Fruit fly (Drosophila melanogaster): ENCODE results near the gene fd3F.

Gene fd3F

DNA sequence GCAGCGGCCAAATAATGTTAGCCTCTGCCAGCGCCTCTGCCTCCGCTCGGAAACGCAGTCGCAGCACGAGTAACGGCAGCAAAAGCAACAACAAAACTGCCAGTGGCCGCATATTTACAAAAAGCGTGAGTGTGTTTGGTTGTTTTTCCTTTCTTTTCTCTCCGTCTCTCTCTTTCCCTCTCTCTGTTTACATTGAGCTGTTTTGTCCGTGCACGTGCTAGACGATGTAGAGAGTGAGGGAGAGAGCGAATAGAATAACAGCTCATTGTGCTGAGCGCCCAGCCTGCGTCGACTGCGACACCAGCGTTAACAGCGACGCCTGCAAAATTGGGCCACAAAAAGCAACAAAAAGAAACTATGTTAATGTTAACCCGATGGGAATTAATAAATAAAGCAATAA lies 24.9 kb upstream of the fd3F start:
- peak; percentile 72 for TF ChIP-seq Hnf4 (GFP tag; optimal IDR thresholded peaks at IDR 0.05)
- TF ChIP-seq sv (GFP tag; optimal IDR thresholded peaks at IDR 0.05): no peak
- peak; percentile 80 for TF ChIP-seq rgr (GFP tag; optimal IDR thresholded peaks at IDR 0.05)
- TF ChIP-seq brk (GFP tag; optimal IDR thresholded peaks at IDR 0.05): peak; percentile 29
- peak; percentile 3 for TF ChIP-seq Mio (GFP tag; optimal IDR thresholded peaks at IDR 0.05)
- TF ChIP-seq psq (GFP tag; optimal IDR thresholded peaks at IDR 0.05): peak; percentile 59
- no peak for TF ChIP-seq N (GFP tag; optimal IDR thresholded peaks at IDR 0.05)
- TF ChIP-seq CrebA (GFP tag; optimal IDR thresholded peaks at IDR 0.05; ENCODE audit: borderline replicate concordance): peak; percentile 56
- TF ChIP-seq Jra (GFP tag; optimal IDR thresholded peaks at IDR 0.05): peak; percentile 66
- TF ChIP-seq Hr83 (GFP tag; optimal IDR thresholded peaks at IDR 0.05; ENCODE audit: poor library complexity, severe bottlenecking): peak; percentile 84
- TF ChIP-seq CG9705 (GFP tag; optimal IDR thresholded peaks at IDR 0.05): peak; percentile 34
- TF ChIP-seq foxo (GFP tag; optimal IDR thresholded peaks at IDR 0.05): peak in 1 of 2 experiments; percentile 32
- no peak for TF ChIP-seq dmrt93B (GFP tag; optimal IDR thresholded peaks at IDR 0.05)
- peak; percentile 32 for TF ChIP-seq Rel (GFP tag; optimal IDR thresholded peaks at IDR 0.05)
- TF ChIP-seq Rel (tag; optimal IDR thresholded peaks at IDR 0.05): peak; percentile 43
- no peak for TF ChIP-seq Abd-B (GFP tag; optimal IDR thresholded peaks at IDR 0.05)
- TF ChIP-seq dsf (GFP tag; optimal IDR thresholded peaks at IDR 0.05; ENCODE audit: borderline replicate concordance): peak; percentile 26
- TF ChIP-seq br (GFP tag; optimal IDR thresholded peaks at IDR 0.05): peak; percentile 75
- no peak for TF ChIP-seq ey (GFP tag; optimal IDR thresholded peaks at IDR 0.05)
- no peak for TF ChIP-seq woc (GFP tag; optimal IDR thresholded peaks at IDR 0.05)
- TF ChIP-seq jim (GFP tag; optimal IDR thresholded peaks at IDR 0.05): peak; percentile 78
- no peak for TF ChIP-seq Vsx2 (GFP tag; optimal IDR thresholded peaks at IDR 0.05; ENCODE audit: partially characterized antibody)
- TF ChIP-seq h (GFP tag; optimal IDR thresholded peaks at IDR 0.05): peak; percentile 82
- peak; percentile 49 for TF ChIP-seq fru (GFP tag; optimal IDR thresholded peaks at IDR 0.05)
- TF ChIP-seq CG32264 (GFP tag; optimal IDR thresholded peaks at IDR 0.05): peak; percentile 42
- peak; percentile 18 for TF ChIP-seq Dif (GFP tag; optimal IDR thresholded peaks at IDR 0.05; ENCODE audit: partially characterized antibody)
- peak; percentile 35 to 67 for TF ChIP-seq dl (GFP tag; optimal IDR thresholded peaks at IDR 0.05; ENCODE audit: insufficient read depth in 1 of 2, partially characterized antibody in 2 of 2)
- TF ChIP-seq sage (GFP tag; optimal IDR thresholded peaks at IDR 0.05): peak; percentile 31
- no peak for TF ChIP-seq Dfd (GFP tag; optimal IDR thresholded peaks at IDR 0.05)
- TF ChIP-seq Sp1 (GFP tag; optimal IDR thresholded peaks at IDR 0.05): peak; percentile 67
- TF ChIP-seq OdsH (GFP tag; optimal IDR thresholded peaks at IDR 0.05): peak; percentile 51

DNA sequence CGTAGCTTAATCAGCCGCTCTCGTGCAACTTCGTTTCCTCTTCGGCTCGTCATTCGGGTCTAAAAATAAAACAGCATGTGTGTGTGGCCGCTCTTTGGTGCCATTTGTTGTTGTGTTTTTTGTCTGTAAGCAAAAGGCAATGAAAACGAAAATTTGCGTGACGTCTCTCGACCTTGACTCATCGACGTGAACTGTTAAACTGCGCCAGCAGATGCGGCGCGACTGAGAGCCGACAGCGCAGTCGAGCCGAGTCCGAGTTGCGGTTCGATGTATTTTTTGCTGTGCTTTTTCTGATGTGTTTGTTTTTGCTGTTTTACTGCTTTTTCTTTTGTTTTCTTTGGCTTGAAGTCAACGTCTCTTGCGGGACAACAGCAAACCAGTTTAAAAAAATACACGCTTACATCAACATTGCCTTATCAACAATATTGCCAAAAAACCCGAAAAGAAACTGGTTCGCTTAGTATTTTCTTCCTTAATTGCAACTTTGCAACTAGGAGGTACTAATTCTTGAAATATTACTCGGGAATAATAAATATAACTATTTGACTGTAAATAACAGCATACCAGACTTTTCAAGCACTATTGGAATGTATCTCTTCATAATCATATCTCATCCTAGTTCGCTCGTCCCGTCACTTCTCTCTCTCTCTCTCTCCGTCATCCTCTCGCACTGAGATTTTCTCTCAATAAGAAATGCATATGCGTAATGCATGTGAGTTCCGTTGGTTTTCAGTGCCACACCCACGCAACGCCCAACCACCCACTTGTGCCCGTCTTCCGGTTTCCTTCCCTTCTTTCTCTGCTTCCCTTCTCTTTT lies 23.8 kb upstream of the fd3F start:
- TF ChIP-seq Dfd (GFP tag; optimal IDR thresholded peaks at IDR 0.05): no peak
- peak; percentile 52 for TF ChIP-seq sage (GFP tag; optimal IDR thresholded peaks at IDR 0.05)
- TF ChIP-seq dl (GFP tag; optimal IDR thresholded peaks at IDR 0.05; ENCODE audit: insufficient read depth in 1 of 2, partially characterized antibody in 2 of 2): peak in 1 of 2 experiments; percentile 29
- peak; percentile 7 for TF ChIP-seq Jra (GFP tag; optimal IDR thresholded peaks at IDR 0.05)
- no peak for TF ChIP-seq br (GFP tag; optimal IDR thresholded peaks at IDR 0.05)
- no peak for TF ChIP-seq ey (GFP tag; optimal IDR thresholded peaks at IDR 0.05)
- TF ChIP-seq CG32264 (GFP tag; optimal IDR thresholded peaks at IDR 0.05): no peak
- peak; percentile 28 for TF ChIP-seq h (GFP tag; optimal IDR thresholded peaks at IDR 0.05)
- TF ChIP-seq Hnf4 (GFP tag; optimal IDR thresholded peaks at IDR 0.05): peak; percentile 37
- TF ChIP-seq Vsx2 (GFP tag; optimal IDR thresholded peaks at IDR 0.05; ENCODE audit: partially characterized antibody): no peak
- no peak for TF ChIP-seq GATAd (GFP tag; optimal IDR thresholded peaks at IDR 0.05)
- TF ChIP-seq Hr83 (GFP tag; optimal IDR thresholded peaks at IDR 0.05; ENCODE audit: poor library complexity, severe bottlenecking): peak; percentile 42
- TF ChIP-seq Sp1 (GFP tag; optimal IDR thresholded peaks at IDR 0.05): peak; percentile 76
- TF ChIP-seq psq (GFP tag; optimal IDR thresholded peaks at IDR 0.05): peak; percentile 55
- TF ChIP-seq rgr (GFP tag; optimal IDR thresholded peaks at IDR 0.05): no peak
- TF ChIP-seq fru (GFP tag; optimal IDR thresholded peaks at IDR 0.05): no peak
- peak; percentile 37 for TF ChIP-seq Dif (GFP tag; optimal IDR thresholded peaks at IDR 0.05; ENCODE audit: partially characterized antibody)
- no peak for TF ChIP-seq N (GFP tag; optimal IDR thresholded peaks at IDR 0.05)
- no peak for TF ChIP-seq HLH106 (tag; optimal IDR thresholded peaks at IDR 0.05)
- no peak for TF ChIP-seq Hr78 (GFP tag; optimal IDR thresholded peaks at IDR 0.05)
- peak; percentile 36 for TF ChIP-seq brk (GFP tag; optimal IDR thresholded peaks at IDR 0.05)
- no peak for TF ChIP-seq pan (optimal IDR thresholded peaks at IDR 0.05)
- TF ChIP-seq Mio (GFP tag; optimal IDR thresholded peaks at IDR 0.05): no peak
- no peak for TF ChIP-seq Abd-B (GFP tag; optimal IDR thresholded peaks at IDR 0.05)
- TF ChIP-seq dmrt93B (GFP tag; optimal IDR thresholded peaks at IDR 0.05): no peak
- TF ChIP-seq CrebA (GFP tag; optimal IDR thresholded peaks at IDR 0.05; ENCODE audit: borderline replicate concordance): peak; percentile 65
- TF ChIP-seq usp (GFP tag; optimal IDR thresholded peaks at IDR 0.05): no peak
- no peak for TF ChIP-seq sv (GFP tag; optimal IDR thresholded peaks at IDR 0.05)
- TF ChIP-seq lola (GFP tag; optimal IDR thresholded peaks at IDR 0.05): no peak
- TF ChIP-seq woc (GFP tag; optimal IDR thresholded peaks at IDR 0.05): peak; percentile 12
- TF ChIP-seq Rel (GFP tag; optimal IDR thresholded peaks at IDR 0.05): peak; percentile 79
- TF ChIP-seq Rel (tag; optimal IDR thresholded peaks at IDR 0.05): peak; percentile 76
- no peak for TF ChIP-seq dsf (GFP tag; optimal IDR thresholded peaks at IDR 0.05; ENCODE audit: borderline replicate concordance)
- TF ChIP-seq CG9705 (GFP tag; optimal IDR thresholded peaks at IDR 0.05): no peak
- peak in 1 of 2 experiments; percentile 48 for TF ChIP-seq foxo (GFP tag; optimal IDR thresholded peaks at IDR 0.05)
- TF ChIP-seq OdsH (GFP tag; optimal IDR thresholded peaks at IDR 0.05): peak; percentile 10
- TF ChIP-seq jim (GFP tag; optimal IDR thresholded peaks at IDR 0.05): peak; percentile 1
- no peak for TF ChIP-seq tai (GFP tag; optimal IDR thresholded peaks at IDR 0.05)
- TF ChIP-seq Myc (optimal IDR thresholded peaks at IDR 0.05): no peak

Data from whole organism, wandering third instar larva.